Fruit fly (Drosophila melanogaster) whole organism, wandering third instar larva: ENCODE measurements around the gene CG32655.
A peak's percentile ranks its signal among the peaks of the same experiment; 100 is the strongest.

Experiments used
- Abd-B ChIP-seq: fragments of >200 bp; optimal IDR thresholded peaks from 2 replicates; lab custom pipeline; 2017; ENCODE audit warnings: missing biosample characterization, missing genetic modification characterization
- CG32264 ChIP-seq: fragments of 200-800 bp; sonication (Bioruptor generic); optimal IDR thresholded peaks from 2 replicates; lab custom pipeline; 2016; ENCODE audit warnings: missing biosample characterization, missing genetic modification characterization
- CG9705 ChIP-seq: fragments of 200-800 bp; sonication (Bioruptor generic); optimal IDR thresholded peaks from 2 replicates; lab custom pipeline; 2018; ENCODE audit warnings: missing biosample characterization, mild to moderate bottlenecking, missing genetic modification characterization
- CrebA ChIP-seq: fragments of 200-800 bp; sonication (Bioruptor generic); optimal IDR thresholded peaks from 2 replicates; lab custom pipeline; 2016; ENCODE audit warnings: missing biosample characterization, mild to moderate bottlenecking, missing genetic modification characterization, borderline replicate concordance
- Dfd ChIP-seq: fragments of >200 bp; optimal IDR thresholded peaks from 2 replicates; lab custom pipeline; 2017; ENCODE audit warnings: missing biosample characterization, missing genetic modification characterization
- Dif ChIP-seq: fragments of 200-275, 200-300 bp; sonication (Bioruptor generic); optimal IDR thresholded peaks from 2 replicates; lab custom pipeline; 2018; ENCODE audit warnings: missing biosample characterization, missing genetic modification characterization; ENCODE audit not compliant: partially characterized antibody
- GATAd ChIP-seq: sonication (Bioruptor generic); optimal IDR thresholded peaks from 2 replicates; lab custom pipeline; 2016; ENCODE audit warnings: missing biosample characterization, missing genetic modification characterization
- HLH106 ChIP-seq: fragments of 200-800 bp; optimal IDR thresholded peaks from 3 replicates; lab custom pipeline; 2019; ENCODE audit warnings: missing biosample characterization, mild to moderate bottlenecking, missing genetic modification characterization, moderate library complexity
- Hnf4 ChIP-seq: fragments of 200-800 bp; sonication (Bioruptor generic); optimal IDR thresholded peaks from 2 replicates; lab custom pipeline; 2016; ENCODE audit warnings: missing biosample characterization, mild to moderate bottlenecking, missing genetic modification characterization
- Hr78 ChIP-seq: fragments of >200 bp; optimal IDR thresholded peaks from 2 replicates; lab custom pipeline; 2017; ENCODE audit warnings: missing biosample characterization, missing genetic modification characterization
- Hr83 ChIP-seq: fragments of 200-300 bp; sonication (Bioruptor generic); optimal IDR thresholded peaks from 2 replicates; lab custom pipeline; 2016; ENCODE audit warnings: missing biosample characterization, mild to moderate bottlenecking, missing genetic modification characterization, moderate library complexity; ENCODE audit not compliant: poor library complexity, severe bottlenecking
- Jra ChIP-seq: sonication (Bioruptor generic); optimal IDR thresholded peaks from 2 replicates; lab custom pipeline; 2016; ENCODE audit warnings: missing biosample characterization, missing genetic modification characterization
- Mio ChIP-seq: sonication (Bioruptor generic); optimal IDR thresholded peaks from 2 replicates; lab custom pipeline; 2016; ENCODE audit warnings: missing biosample characterization, missing genetic modification characterization
- Myc ChIP-seq: fragments of >200 bp; optimal IDR thresholded peaks from 2 replicates; lab custom pipeline; 2017
- N ChIP-seq: fragments of >200 bp; optimal IDR thresholded peaks from 2 replicates; lab custom pipeline; 2018; ENCODE audit warnings: missing biosample characterization, missing external identifiers, missing genetic modification characterization
- OdsH ChIP-seq: fragments of 200-800 bp; sonication (Bioruptor generic); optimal IDR thresholded peaks from 2 replicates; lab custom pipeline; 2016; ENCODE audit warnings: missing biosample characterization, mild to moderate bottlenecking, missing genetic modification characterization
- Sp1 ChIP-seq: fragments of 200-800 bp; sonication (Bioruptor generic); optimal IDR thresholded peaks from 3 replicates; lab custom pipeline; 2019; ENCODE audit warnings: missing biosample characterization, mild to moderate bottlenecking, missing genetic modification characterization, moderate library complexity
- Vsx2 ChIP-seq: fragments of 200-300, 225-300 bp; sonication (Bioruptor generic); optimal IDR thresholded peaks from 2 replicates; lab custom pipeline; 2018; ENCODE audit warnings: missing biosample characterization, missing genetic modification characterization; ENCODE audit not compliant: partially characterized antibody
- br ChIP-seq: fragments of 200-800 bp; sonication (Bioruptor generic); optimal IDR thresholded peaks from 2 replicates; lab custom pipeline; 2016; ENCODE audit warnings: missing biosample characterization, missing genetic modification characterization
- brk ChIP-seq: fragments of 200-800 bp; sonication (Bioruptor generic); optimal IDR thresholded peaks from 2 replicates; lab custom pipeline; 2016; ENCODE audit warnings: missing biosample characterization, mild to moderate bottlenecking, missing genetic modification characterization
- dl ChIP-seq, 2 experiments: fragments of 175-275, 200-275 bp in 1 of 2; fragments of 200-275 bp in 1 of 2; sonication (Bioruptor generic); optimal IDR thresholded peaks; lab custom pipeline; 2018; ENCODE audit warnings: mild to moderate bottlenecking in 2 of 2, missing biosample characterization in 2 of 2, missing genetic modification characterization in 2 of 2, moderate library complexity in 2 of 2; ENCODE audit not compliant: partially characterized antibody in 2 of 2, insufficient read depth in 1 of 2
- dmrt93B ChIP-seq: fragments of 200-800 bp; sonication (Bioruptor generic); optimal IDR thresholded peaks from 2 replicates; lab custom pipeline; 2018; ENCODE audit warnings: missing biosample characterization, mild to moderate bottlenecking, missing genetic modification characterization
- dsf ChIP-seq: sonication (Bioruptor generic); optimal IDR thresholded peaks from 2 replicates; lab custom pipeline; 2016; ENCODE audit warnings: missing biosample characterization, missing genetic modification characterization, borderline replicate concordance
- ey ChIP-seq: fragments of 200-800 bp; sonication (Bioruptor generic); optimal IDR thresholded peaks from 2 replicates; lab custom pipeline; 2016; ENCODE audit warnings: missing biosample characterization, missing genetic modification characterization
- foxo ChIP-seq, 2 experiments: fragments of 200-800 bp; sonication (Bioruptor generic); optimal IDR thresholded peaks; 2 replicates in 1 of 2; 3 replicates in 1 of 2; lab custom pipeline; 2016 to 2017; ENCODE audit warnings: missing biosample characterization in 2 of 2, missing genetic modification characterization in 2 of 2
- fru ChIP-seq: fragments of 200-800 bp; sonication (Bioruptor generic); optimal IDR thresholded peaks from 3 replicates; lab custom pipeline; 2016; ENCODE audit warnings: missing biosample characterization, mild to moderate bottlenecking, missing genetic modification characterization
- h ChIP-seq: fragments of 200-800 bp; sonication (Bioruptor generic); optimal IDR thresholded peaks from 3 replicates; lab custom pipeline; 2016; ENCODE audit warnings: missing biosample characterization, mild to moderate bottlenecking, missing genetic modification characterization
- jim ChIP-seq: fragments of 175-275, 200-325 bp; sonication (Bioruptor generic); optimal IDR thresholded peaks from 2 replicates; lab custom pipeline; 2016; ENCODE audit warnings: missing biosample characterization, mild to moderate bottlenecking, missing genetic modification characterization
- lola ChIP-seq: fragments of >200 bp; optimal IDR thresholded peaks from 2 replicates; lab custom pipeline; 2017; ENCODE audit warnings: missing biosample characterization, missing genetic modification characterization
- pan ChIP-seq: fragments of >200 bp; optimal IDR thresholded peaks from 2 replicates; lab custom pipeline; 2017
- psq ChIP-seq: fragments of 200-800 bp; sonication (Bioruptor generic); optimal IDR thresholded peaks from 3 replicates; lab custom pipeline; 2017; ENCODE audit warnings: missing biosample characterization, mild to moderate bottlenecking, missing genetic modification characterization, moderate library complexity
- rgr ChIP-seq: fragments of 200-800 bp; sonication (Bioruptor generic); optimal IDR thresholded peaks from 3 replicates; lab custom pipeline; 2016; ENCODE audit warnings: missing biosample characterization, mild to moderate bottlenecking, missing genetic modification characterization
- sage ChIP-seq: fragments of 200-800 bp; sonication (Bioruptor generic); optimal IDR thresholded peaks from 2 replicates; lab custom pipeline; 2016; ENCODE audit warnings: missing biosample characterization, mild to moderate bottlenecking, missing genetic modification characterization
- sv ChIP-seq: fragments of 200-800 bp; sonication (Bioruptor generic); optimal IDR thresholded peaks from 3 replicates; lab custom pipeline; 2016; ENCODE audit warnings: missing biosample characterization, missing genetic modification characterization
- tai ChIP-seq: sonication (Bioruptor generic); optimal IDR thresholded peaks from 2 replicates; lab custom pipeline; 2016; ENCODE audit warnings: missing biosample characterization, missing genetic modification characterization
- usp ChIP-seq: fragments of >200 bp; optimal IDR thresholded peaks from 2 replicates; lab custom pipeline; 2017; ENCODE audit warnings: missing biosample characterization, missing genetic modification characterization
- woc ChIP-seq: sonication (Bioruptor generic); optimal IDR thresholded peaks from 2 replicates; lab custom pipeline; 2016; ENCODE audit warnings: missing biosample characterization, mild to moderate bottlenecking, missing genetic modification characterization

Gene CG32655

dm6 chrX:12248049-12248448 is 12.4 kb upstream of the CG32655 start:
- TF ChIP-seq h (GFP tag; lab: Kevin White, UChicago), result peak; percentile 5
- TF ChIP-seq Hr83 (GFP tag; lab: Kevin White, UChicago), result no peak
- TF ChIP-seq foxo (GFP tag; optimal IDR thresholded peaks at IDR 0.05; lab: Kevin White, UChicago), result peak in 1 of 2 experiments; percentile 28

- peak; percentile 54 for TF ChIP-seq woc (GFP tag; lab: Kevin White, UChicago)
- peak; percentile 46 for TF ChIP-seq fru (GFP tag; lab: Kevin White, UChicago)
- TF ChIP-seq ey, result peak; percentile 19
- no peak for TF ChIP-seq usp
- no peak for TF ChIP-seq Abd-B (GFP tag; lab: Kevin White, UChicago)
- peak; percentile 29 for TF ChIP-seq h (GFP tag; lab: Kevin White, UChicago)
- no peak for TF ChIP-seq dmrt93B
- TF ChIP-seq Myc (lab: Kevin White, UChicago), result no peak
- no peak for TF ChIP-seq OdsH (GFP tag; lab: Kevin White, UChicago)
- no peak for TF ChIP-seq Hr83 (GFP tag; lab: Kevin White, UChicago)
- no peak for TF ChIP-seq Dfd
- peak; percentile 45 for TF ChIP-seq HLH106
- no peak for TF ChIP-seq tai (GFP tag; lab: Kevin White, UChicago)
- peak; percentile 3 for TF ChIP-seq rgr (GFP tag; lab: Kevin White, UChicago)
- no peak for TF ChIP-seq Dif (GFP tag; lab: Kevin White, UChicago)
- TF ChIP-seq brk, result no peak
- TF ChIP-seq Hr78 (GFP tag; lab: Kevin White, UChicago), result no peak
- peak; percentile 51 for TF ChIP-seq Sp1
- no peak for TF ChIP-seq CG9705 (GFP tag; lab: Kevin White, UChicago)
Measured at dm6 chrX:12246285-12246684, 10.6 kb upstream of the CG32655 start.

- TF ChIP-seq dmrt93B (no peak), sv (GFP tag; lab: Kevin White, UChicago) (no peak), Mio (GFP tag; lab: Kevin White, UChicago) (no peak), OdsH (GFP tag; lab: Kevin White, UChicago) (peak; percentile 25), brk (no peak), tai (GFP tag; lab: Kevin White, UChicago) (no peak), CG9705 (GFP tag; lab: Kevin White, UChicago) (no peak), Hnf4 (GFP tag; lab: Kevin White, UChicago) (peak; percentile 17), Dif (GFP tag; lab: Kevin White, UChicago) (no peak), foxo (GFP tag; optimal IDR thresholded peaks at IDR 0.05; lab: Kevin White, UChicago) (peak in 1 of 2 experiments; percentile 22), dl (GFP tag; optimal IDR thresholded peaks at IDR 0.05; lab: Kevin White, UChicago; ENCODE audit: insufficient read depth in 1 of 2, partially characterized antibody in 2 of 2) (no peak), psq (peak; percentile 17), usp (no peak), fru (GFP tag; lab: Kevin White, UChicago) (peak; percentile 2), dsf (GFP tag; lab: Kevin White, UChicago) (no peak), Dfd (no peak), N (GFP tag; lab: Kevin White, UChicago) (no peak), HLH106 (peak; percentile 14), sage (no peak), woc (GFP tag; lab: Kevin White, UChicago) (no peak), lola (GFP tag; lab: Kevin White, UChicago) (no peak), Jra (GFP tag; lab: Kevin White, UChicago) (no peak), Sp1 (peak; percentile 6), Myc (lab: Kevin White, UChicago) (no peak), rgr (GFP tag; lab: Kevin White, UChicago) (peak; percentile 36), ey (peak; percentile 15), h (GFP tag; lab: Kevin White, UChicago) (peak; percentile 52), Hr83 (GFP tag; lab: Kevin White, UChicago) (no peak), br (GFP tag; lab: Kevin White, UChicago) (peak; percentile 20)
Measured at dm6 chrX:12245622-12246021, 9.9 kb upstream of the CG32655 start.

DNA sequence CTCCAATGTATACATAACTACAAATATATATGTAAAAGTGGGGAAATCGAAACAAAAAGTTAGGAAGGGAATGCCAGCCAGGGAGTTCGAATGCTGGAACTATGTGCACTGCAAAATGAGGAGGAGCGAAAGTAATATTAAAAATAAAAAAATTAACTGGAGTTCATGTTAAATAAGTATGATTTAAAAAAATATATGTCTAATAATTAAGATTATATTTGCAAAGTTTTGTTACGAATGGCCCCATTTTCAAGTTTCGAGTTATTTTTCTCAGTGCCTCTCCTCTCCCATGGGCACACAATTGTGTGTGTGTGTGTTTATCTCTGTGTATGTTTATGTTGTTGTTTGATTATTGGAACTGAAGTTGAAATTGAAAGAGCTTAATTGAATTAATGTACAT is 6.7 kb upstream of the CG32655 start:
- TF ChIP-seq Abd-B (GFP tag; lab: Kevin White, UChicago), result no peak
- TF ChIP-seq jim (GFP tag; lab: Kevin White, UChicago), result no peak
- TF ChIP-seq Dfd, result no peak
- TF ChIP-seq Vsx2 (GFP tag; lab: Kevin White, UChicago), result no peak
- no peak for TF ChIP-seq OdsH (GFP tag; lab: Kevin White, UChicago)
- no peak for TF ChIP-seq CG32264 (GFP tag; lab: Kevin White, UChicago)
- no peak for TF ChIP-seq dmrt93B
- TF ChIP-seq CG9705 (GFP tag; lab: Kevin White, UChicago), result no peak
- TF ChIP-seq rgr (GFP tag; lab: Kevin White, UChicago), result no peak
- no peak for TF ChIP-seq GATAd (GFP tag; lab: Kevin White, UChicago)
- no peak for TF ChIP-seq psq
- TF ChIP-seq Dif (GFP tag; lab: Kevin White, UChicago), result no peak
- no peak for TF ChIP-seq brk
- TF ChIP-seq N (GFP tag; lab: Kevin White, UChicago), result no peak
- TF ChIP-seq dsf (GFP tag; lab: Kevin White, UChicago), result no peak
- TF ChIP-seq pan (lab: Kevin White, UChicago), result no peak
- no peak for TF ChIP-seq CrebA (GFP tag; lab: Kevin White, UChicago)
